Worm (Caenorhabditis elegans) whole organism, L2 larva: ENCODE results near the gene Y69A2AR.16.

Source experiments
- C34F6.9 ChIP-seq: fragments of 150-350 bp; optimal IDR thresholded peaks from 2 replicates; lab custom pipeline; 2014; ENCODE audit warnings: missing biosample characterization, missing genetic modification characterization
- R02D3.7 ChIP-seq: fragments of 150-350 bp; optimal IDR thresholded peaks from 2 replicates; lab custom pipeline; 2014; ENCODE audit warnings: missing biosample characterization, missing genetic modification characterization
- ZK546.5 ChIP-seq: sonication (generic microtip); optimal IDR thresholded peaks from 2 replicates; lab custom pipeline; 2017; ENCODE audit warnings: missing biosample characterization, missing genetic modification characterization
- alr-1 ChIP-seq: fragments of 150-350 bp; optimal IDR thresholded peaks from 2 replicates; lab custom pipeline; 2014; ENCODE audit warnings: missing biosample characterization, missing genetic modification characterization
- aly-2 ChIP-seq: fragments of 150-350 bp; optimal IDR thresholded peaks from 2 replicates; lab custom pipeline; 2014; ENCODE audit warnings: missing biosample characterization, missing genetic modification characterization
- ama-1 ChIP-seq: fragments of 150-350 bp; optimal IDR thresholded peaks from 2 replicates; lab custom pipeline; 2018; ENCODE audit warnings: inconsistent platforms
- blmp-1 ChIP-seq: sonication (generic microtip); optimal IDR thresholded peaks from 2 replicates; lab custom pipeline; 2017; ENCODE audit warnings: missing genetic modification characterization, mild to moderate bottlenecking, missing compliant biosample characterization, antibody characterized with exemption, moderate library complexity; ENCODE audit not compliant: insufficient read depth
- ceh-16 ChIP-seq: fragments of 150-350 bp; optimal IDR thresholded peaks from 2 replicates; lab custom pipeline; 2014; ENCODE audit warnings: missing biosample characterization, missing genetic modification characterization
- ceh-82 ChIP-seq: fragments of 150-350 bp; optimal IDR thresholded peaks from 2 replicates; lab custom pipeline; 2014; ENCODE audit warnings: missing biosample characterization, missing genetic modification characterization
- dmd-4 ChIP-seq: sonication (generic microtip); optimal IDR thresholded peaks from 2 replicates; lab custom pipeline; 2017; ENCODE audit warnings: missing biosample characterization, missing genetic modification characterization
- egl-27 ChIP-seq: sonication (generic microtip); optimal IDR thresholded peaks from 3 replicates; lab custom pipeline; 2017; ENCODE audit warnings: missing biosample characterization, missing genetic modification reagents, missing genetic modification characterization
- elt-1 ChIP-seq: fragments of 150-350 bp; optimal IDR thresholded peaks from 2 replicates; lab custom pipeline; 2014; ENCODE audit warnings: missing biosample characterization, missing genetic modification characterization
- fos-1 ChIP-seq: fragments of 150-350 bp; optimal IDR thresholded peaks from 2 replicates; lab custom pipeline; 2014; ENCODE audit warnings: missing biosample characterization, missing genetic modification characterization
- gmeb-1 ChIP-seq: fragments of 150-350 bp; optimal IDR thresholded peaks from 2 replicates; lab custom pipeline; 2014; ENCODE audit warnings: missing biosample characterization, missing genetic modification characterization
- lin-11 ChIP-seq: fragments of 150-350 bp; sonication (generic microtip); optimal IDR thresholded peaks from 2 replicates; lab custom pipeline; 2014; ENCODE audit warnings: missing biosample characterization, missing genetic modification characterization, inconsistent platforms, mixed read lengths
- lin-13 ChIP-seq: fragments of 150-350 bp; optimal IDR thresholded peaks from 2 replicates; lab custom pipeline; 2014; ENCODE audit warnings: missing biosample characterization, missing genetic modification reagents, missing genetic modification characterization
- lin-39 ChIP-seq: fragments of 150-350 bp; optimal IDR thresholded peaks from 2 replicates; lab custom pipeline; 2014; ENCODE audit warnings: missing biosample characterization, missing genetic modification reagents, missing genetic modification characterization
- lsy-2 ChIP-seq, 2 experiments: fragments of 150-350 bp in 1 of 2; sonication (generic microtip) in 1 of 2; optimal IDR thresholded peaks; 2 replicates each; lab custom pipeline; 2014 to 2017; ENCODE audit warnings: missing biosample characterization in 2 of 2, missing genetic modification characterization in 2 of 2
- mab-5 ChIP-seq: fragments of 150-350 bp; optimal IDR thresholded peaks from 2 replicates; lab custom pipeline; 2014; ENCODE audit warnings: missing biosample characterization, missing genetic modification characterization
- nhr-11 ChIP-seq: fragments of 150-350 bp; optimal IDR thresholded peaks from 2 replicates; lab custom pipeline; 2014; ENCODE audit warnings: missing biosample characterization, missing genetic modification characterization
- nhr-12 ChIP-seq: fragments of 150-350 bp; optimal IDR thresholded peaks from 2 replicates; lab custom pipeline; 2014; ENCODE audit warnings: missing biosample characterization, missing genetic modification characterization
- nhr-129 ChIP-seq: fragments of 150-350 bp; optimal IDR thresholded peaks from 2 replicates; lab custom pipeline; 2014; ENCODE audit warnings: missing biosample characterization, missing genetic modification characterization
- nhr-21 ChIP-seq: fragments of 150-350 bp; optimal IDR thresholded peaks from 2 replicates; lab custom pipeline; 2014; ENCODE audit warnings: missing biosample characterization, missing genetic modification characterization
- nhr-23 ChIP-seq: fragments of 150-350 bp; optimal IDR thresholded peaks from 2 replicates; lab custom pipeline; 2014; ENCODE audit warnings: missing biosample characterization, missing genetic modification reagents, missing genetic modification characterization
- nhr-25 ChIP-seq: fragments of 150-350 bp; sonication (generic microtip); optimal IDR thresholded peaks from 3 replicates; lab custom pipeline; 2014; ENCODE audit warnings: missing biosample characterization, missing genetic modification characterization
- nhr-6 ChIP-seq: fragments of 150-350 bp; optimal IDR thresholded peaks from 2 replicates; lab custom pipeline; 2014; ENCODE audit warnings: missing biosample characterization, missing genetic modification characterization
- nhr-77 ChIP-seq: fragments of 150-350 bp; optimal IDR thresholded peaks from 2 replicates; lab custom pipeline; 2014; ENCODE audit warnings: missing biosample characterization, missing genetic modification characterization
- peb-1 ChIP-seq: fragments of 150-350 bp; optimal IDR thresholded peaks from 2 replicates; lab custom pipeline; 2014; ENCODE audit warnings: missing biosample characterization, missing genetic modification characterization
- sem-4 ChIP-seq: fragments of 150-350 bp; optimal IDR thresholded peaks from 2 replicates; lab custom pipeline; 2014; ENCODE audit warnings: missing biosample characterization, missing genetic modification reagents, missing genetic modification characterization
- sma-3 ChIP-seq: sonication (generic microtip); optimal IDR thresholded peaks from 2 replicates; lab custom pipeline; 2016; ENCODE audit warnings: missing genetic modification reagents, missing genetic modification characterization, missing compliant biosample characterization
- sma-9 ChIP-seq, 2 experiments: fragments of 150-350 bp in 1 of 2; sonication (generic microtip) in 1 of 2; optimal IDR thresholded peaks; 2 replicates each; lab custom pipeline; 2014 to 2016; ENCODE audit warnings: missing genetic modification characterization in 2 of 2, mild to moderate bottlenecking in 1 of 2, missing biosample characterization in 1 of 2, missing compliant biosample characterization in 1 of 2, missing genetic modification reagents in 1 of 2, moderate library complexity in 1 of 2
- unc-55 ChIP-seq: fragments of 150-350 bp; sonication (generic microtip); optimal IDR thresholded peaks from 3 replicates; lab custom pipeline; 2014; ENCODE audit warnings: missing biosample characterization, missing genetic modification reagents, missing genetic modification characterization
- unc-62 ChIP-seq: fragments of 150-350 bp; optimal IDR thresholded peaks from 2 replicates; lab custom pipeline; 2014; ENCODE audit warnings: missing biosample characterization, missing genetic modification reagents, missing genetic modification characterization
- ztf-11 ChIP-seq: sonication (generic microtip); optimal IDR thresholded peaks from 2 replicates; lab custom pipeline; 2017; ENCODE audit warnings: missing biosample characterization, missing genetic modification characterization
- ztf-4 ChIP-seq: fragments of 150-350 bp; optimal IDR thresholded peaks from 2 replicates; lab custom pipeline; 2014; ENCODE audit warnings: missing biosample characterization, missing genetic modification characterization

Y69A2AR.16 gene

DNA sequence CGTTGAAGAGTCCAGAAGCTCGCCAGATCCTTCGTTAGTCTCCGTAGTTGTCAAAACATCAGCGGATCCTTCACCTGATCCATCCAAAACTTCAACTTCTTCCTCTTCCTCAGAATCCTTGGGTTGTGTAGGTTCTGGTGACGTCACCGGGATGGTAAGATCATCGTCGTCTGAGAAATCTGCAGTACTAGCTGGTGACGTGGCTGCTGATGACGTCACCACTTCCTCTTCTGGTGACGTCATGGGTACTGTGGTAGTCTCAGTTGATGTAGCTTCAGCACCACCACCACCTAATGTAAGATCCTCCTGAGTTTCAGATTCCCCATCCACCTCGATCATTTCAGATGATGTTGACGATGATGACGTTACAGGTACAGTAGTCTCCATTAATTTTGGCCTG is 36.2 kb upstream of the Y69A2AR.16 start:
- no peak for TF ChIP-seq gmeb-1 (tag; lab: Kevin White, UChicago)
- no peak for TF ChIP-seq mab-5 (tag; lab: Kevin White, UChicago)
- TF ChIP-seq nhr-25 (tag; lab: Kevin White, UChicago), result no peak
- no peak for TF ChIP-seq unc-62 (GFP tag; lab: Kevin White, UChicago)
- no peak for TF ChIP-seq lin-13
- no peak for TF ChIP-seq nhr-12
- no peak for TF ChIP-seq nhr-77 (tag; lab: Kevin White, UChicago)
- no peak for TF ChIP-seq peb-1 (tag; lab: Kevin White, UChicago)
- no peak for TF ChIP-seq nhr-21 (tag; lab: Kevin White, UChicago)
- TF ChIP-seq fos-1, result no peak
- TF ChIP-seq sem-4 (tag; lab: Kevin White, UChicago), result no peak
- no peak for TF ChIP-seq ceh-16 (tag; lab: Kevin White, UChicago)
- no peak for TF ChIP-seq sma-9 (GFP tag; optimal IDR thresholded peaks at IDR 0.05; lab: Kevin White, UChicago)
- no peak for TF ChIP-seq sma-9 (tag; optimal IDR thresholded peaks at IDR 0.05; lab: Kevin White, UChicago)
- no peak for TF ChIP-seq ZK546.5 (tag; lab: Kevin White, UChicago)
- no peak for TF ChIP-seq ztf-11 (tag; lab: Kevin White, UChicago)
- TF ChIP-seq, all 48 proteins: peak for 0

DNA sequence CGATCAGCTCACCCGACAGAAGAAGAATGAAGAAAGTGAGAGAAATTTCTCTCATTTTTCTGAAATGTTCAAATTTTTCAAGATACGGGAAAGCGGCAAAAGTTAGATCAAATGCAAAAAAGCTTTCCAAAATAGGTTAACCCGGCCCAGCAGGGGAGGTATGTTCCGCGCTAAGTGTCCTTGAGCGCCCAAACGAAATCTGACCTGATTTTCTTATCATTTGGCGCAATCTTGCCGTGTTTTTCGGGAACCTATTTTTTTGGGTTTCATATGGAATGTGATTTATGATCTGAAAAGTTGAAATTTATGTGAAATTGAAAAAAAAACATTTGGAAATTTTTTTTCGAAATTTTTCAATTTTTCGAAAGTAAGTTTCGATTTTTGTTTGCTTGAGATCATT is 34.3 kb upstream of the Y69A2AR.16 start, which contains the start of gene cdh-10:
cdh-10 (minus strand) TSS at position 59 of the 400 bp plus-strand sequence.
- no peak for TF ChIP-seq nhr-12
- no peak for TF ChIP-seq sem-4 (tag; lab: Kevin White, UChicago)
- TF ChIP-seq, all 48 proteins: peak for 0

DNA sequence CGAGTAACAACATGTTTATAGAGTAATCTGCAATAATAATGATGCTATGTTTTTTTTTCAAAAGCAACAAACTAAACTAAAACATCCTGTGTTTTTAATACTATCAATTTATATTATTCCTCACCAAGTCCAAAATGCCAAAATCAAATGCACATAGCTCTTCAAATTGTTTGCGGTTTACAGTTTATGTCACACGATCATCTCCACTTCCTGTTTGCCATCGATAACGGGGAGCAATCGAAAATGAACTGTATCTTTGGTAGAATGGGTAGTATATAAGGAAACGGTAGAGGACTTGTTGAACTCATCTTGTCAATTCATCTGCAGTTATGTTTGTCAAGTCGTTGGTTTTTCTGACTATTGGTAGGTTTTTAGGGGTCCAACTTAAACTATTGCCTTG is 33.4 kb upstream of the Y69A2AR.16 start, which contains the start of gene ilys-3:
ilys-3 (plus strand) TSS at position 301 of the 400 bp plus-strand sequence.
- no peak for TF ChIP-seq ZK546.5 (tag; lab: Kevin White, UChicago)
- TF ChIP-seq sma-9 (GFP tag; optimal IDR thresholded peaks at IDR 0.05; lab: Kevin White, UChicago), result no peak
- TF ChIP-seq sma-9 (tag; optimal IDR thresholded peaks at IDR 0.05; lab: Kevin White, UChicago), result no peak
- TF ChIP-seq ama-1 (lab: Kevin White, UChicago), result no peak
- TF ChIP-seq peb-1 (tag; lab: Kevin White, UChicago), result no peak
- TF ChIP-seq lsy-2 (tag; optimal IDR thresholded peaks at IDR 0.05; lab: Kevin White, UChicago), result no peak
- no peak for TF ChIP-seq nhr-25 (tag; lab: Kevin White, UChicago)
- TF ChIP-seq nhr-23 (tag; lab: Kevin White, UChicago), result no peak
- no peak for TF ChIP-seq nhr-6 (tag; lab: Kevin White, UChicago)
- TF ChIP-seq dmd-4 (tag; lab: Kevin White, UChicago), result no peak
- no peak for TF ChIP-seq nhr-129 (tag; lab: Kevin White, UChicago)
- no peak for TF ChIP-seq lin-11
- no peak for TF ChIP-seq mab-5 (tag; lab: Kevin White, UChicago)
- no peak for TF ChIP-seq aly-2 (tag; lab: Kevin White, UChicago)
- no peak for TF ChIP-seq gmeb-1 (tag; lab: Kevin White, UChicago)
- no peak for TF ChIP-seq blmp-1 (tag; lab: Kevin White, UChicago)
- no peak for TF ChIP-seq ceh-16 (tag; lab: Kevin White, UChicago)
- no peak for TF ChIP-seq R02D3.7
- no peak for TF ChIP-seq ztf-4 (tag; lab: Kevin White, UChicago)
- no peak for TF ChIP-seq lin-39 (tag; lab: Kevin White, UChicago)
- TF ChIP-seq alr-1 (tag; lab: Kevin White, UChicago), result no peak

DNA sequence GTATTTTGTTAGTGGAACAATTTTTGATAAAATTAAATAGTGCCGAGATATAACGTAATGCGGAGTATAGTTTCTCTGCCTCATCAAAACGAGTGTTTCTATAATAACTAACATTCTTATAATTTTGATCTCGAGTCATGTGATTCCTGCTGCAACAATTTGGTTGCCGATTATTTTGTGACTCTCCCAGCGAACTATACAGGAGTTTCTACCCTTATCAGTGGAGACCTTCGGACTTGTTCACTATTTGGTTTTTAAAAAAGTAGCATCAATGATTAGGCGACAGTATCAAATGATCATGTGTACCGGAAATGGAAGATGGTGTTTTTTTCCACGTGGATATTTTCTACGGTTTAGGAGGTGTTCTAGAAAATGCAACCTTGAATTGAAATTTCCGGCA is 31.4 kb upstream of the Y69A2AR.16 start:
- TF ChIP-seq sma-9 (GFP tag; optimal IDR thresholded peaks at IDR 0.05; lab: Kevin White, UChicago) (peak; percentile 31), sma-9 (tag; optimal IDR thresholded peaks at IDR 0.05; lab: Kevin White, UChicago) (no peak), sma-3 (GFP tag; lab: Kevin White, UChicago) (no peak), gmeb-1 (tag; lab: Kevin White, UChicago) (peak; percentile 14), C34F6.9 (tag; lab: Kevin White, UChicago) (no peak), egl-27 (tag; lab: Kevin White, UChicago) (no peak), fos-1 (peak; percentile 19)

DNA sequence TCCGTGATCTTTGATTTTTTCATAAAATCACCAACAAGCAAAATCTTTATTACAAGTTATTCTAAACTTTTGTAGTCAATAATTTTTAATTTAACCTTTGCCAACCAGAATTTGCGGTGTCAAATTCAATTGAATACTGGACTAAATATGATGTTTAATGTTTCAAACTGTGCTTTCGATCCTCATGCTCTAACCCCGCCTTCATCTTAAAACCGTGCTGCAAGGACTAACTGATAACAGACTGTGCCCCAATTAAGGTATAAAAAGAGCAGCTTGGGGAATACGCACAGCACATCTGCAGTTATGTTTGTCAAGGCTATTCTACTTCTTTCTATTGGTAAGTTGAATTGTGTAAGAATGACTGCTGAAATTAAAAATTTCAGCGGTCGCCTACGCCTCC is 30.2 kb upstream of the Y69A2AR.16 start, which contains the start of gene ilys-2:
ilys-2 (plus strand) TSS at position 301 of the 400 bp plus-strand sequence.
- TF ChIP-seq ceh-82 (no peak), nhr-77 (tag; lab: Kevin White, UChicago) (no peak), unc-62 (GFP tag; lab: Kevin White, UChicago) (no peak), lsy-2 (tag; optimal IDR thresholded peaks at IDR 0.05; lab: Kevin White, UChicago) (no peak), unc-55 (GFP tag; lab: Kevin White, UChicago) (no peak), sma-9 (GFP tag; optimal IDR thresholded peaks at IDR 0.05; lab: Kevin White, UChicago) (no peak), sma-9 (tag; optimal IDR thresholded peaks at IDR 0.05; lab: Kevin White, UChicago) (no peak), ztf-4 (tag; lab: Kevin White, UChicago) (no peak), elt-1 (tag; lab: Kevin White, UChicago) (no peak), aly-2 (tag; lab: Kevin White, UChicago) (no peak), blmp-1 (tag; lab: Kevin White, UChicago) (no peak), nhr-11 (tag; lab: Kevin White, UChicago) (no peak), nhr-23 (tag; lab: Kevin White, UChicago) (no peak)
